Worm (Caenorhabditis elegans): ENCODE results near the gene R02F11.10.

ce11 chrV:4834277-4834676 is 45.4 kb downstream of the R02F11.10 start, which contains the start of gene C37H5.14:
- TF ChIP-seq hmg-1.2 (GFP tag; IDR thresholded peaks at IDR 0.05) (no peak), Y95B8A.8 (GFP tag; IDR thresholded peaks at IDR 0.05) (no peak), aptf-3 (GFP tag; IDR thresholded peaks at IDR 0.05) (no peak), unc-130 (GFP tag; optimal IDR thresholded peaks at IDR 0.05) (no peak), lsl-1 (GFP tag; optimal IDR thresholded peaks at IDR 0.05) (no peak), madf-10 (tag; optimal IDR thresholded peaks at IDR 0.05) (no peak), lsy-27 (tag; optimal IDR thresholded peaks at IDR 0.05; ENCODE audit: borderline replicate concordance, insufficient read depth) (no peak), ama-1 (optimal IDR thresholded peaks at IDR 0.05) (no peak), ama-1 (GFP tag; optimal IDR thresholded peaks at IDR 0.05) (no peak), lin-35 (GFP tag; optimal IDR thresholded peaks at IDR 0.05) (no peak)
